Fruit fly (Drosophila melanogaster): Measurements from ENCODE around the gene CG5961.

Gene CG5961

dm6 chr3R:12448344-12448743, 11.8 kb downstream of the CG5961 start:
- TF ChIP-seq Ada2b (GFP tag; IDR thresholded peaks at IDR 0.05): no peak
- no peak for TF ChIP-seq CG31365 (tag; optimal IDR thresholded peaks at IDR 0.05)
- no peak for TF ChIP-seq CG18011 (GFP tag; optimal IDR thresholded peaks at IDR 0.05)
- peak; percentile 92 for TF ChIP-seq Ets65A (GFP tag)
- no peak for TF ChIP-seq ase (GFP tag; IDR thresholded peaks at IDR 0.05)

dm6 chr3R:12447353-12447752, 12.7 kb downstream of the CG5961 start, which contains the start of gene vrs:
TSS of gene vrs (plus strand) at chr3R:12447653.
- TF ChIP-seq Eip74EF (GFP tag; optimal IDR thresholded peaks at IDR 0.05) (no peak), ATbp (GFP tag; optimal IDR thresholded peaks at IDR 0.05) (no peak), Hr39 (optimal IDR thresholded peaks at IDR 0.05) (no peak), Neu2 (GFP tag; optimal IDR thresholded peaks at IDR 0.05; ENCODE audit: borderline replicate concordance) (no peak), tin (GFP tag; optimal IDR thresholded peaks at IDR 0.05) (no peak), Gug (GFP tag; IDR thresholded peaks at IDR 0.05) (no peak)

dm6 chr3R:12445468-12445867, 14.6 kb downstream of the CG5961 start:
- TF ChIP-seq exex (tag; optimal IDR thresholded peaks at IDR 0.05) (peak; percentile 12), CG34422 (GFP tag; IDR thresholded peaks at IDR 0.05) (no peak), CG7987 (GFP tag; optimal IDR thresholded peaks at IDR 0.05) (peak; percentile 29)

- TF ChIP-seq CG2678 (tag; optimal IDR thresholded peaks at IDR 0.05) (no peak), pho (GFP tag; optimal IDR thresholded peaks at IDR 0.05) (no peak), CG2120 (GFP tag; optimal IDR thresholded peaks at IDR 0.05) (no peak), Hr78 (GFP tag; optimal IDR thresholded peaks at IDR 0.05) (peak in 1 of 2 experiments; percentile 12), NfI (GFP tag; optimal IDR thresholded peaks at IDR 0.05) (no peak), H15 (GFP tag; IDR thresholded peaks at IDR 0.05) (no peak), Ssrp (tag; optimal IDR thresholded peaks at IDR 0.05) (no peak), eve (GFP tag; optimal IDR thresholded peaks at IDR 0.05) (no peak), Xrp1 (GFP tag; IDR thresholded peaks at IDR 0.05) (no peak), Scr (GFP tag; IDR thresholded peaks at IDR 0.05; ENCODE audit: partially characterized antibody) (0 out of 2 replicates have a peak, but pooled peaks have one; percentile 12), cg (GFP tag; optimal IDR thresholded peaks at IDR 0.05) (peak; percentile 68), wek (GFP tag; optimal IDR thresholded peaks at IDR 0.05) (no peak), CG11398 (GFP tag; optimal IDR thresholded peaks at IDR 0.05) (no peak), CG11723 (GFP tag; optimal IDR thresholded peaks at IDR 0.05) (no peak), CG1602 (GFP tag; optimal IDR thresholded peaks at IDR 0.05) (no peak), CG4707 (GFP tag; optimal IDR thresholded peaks at IDR 0.05) (no peak), CG13287 (GFP tag; IDR thresholded peaks at IDR 0.05; ENCODE audit: partially characterized antibody) (peak; percentile 14; the same call in 1 of the 2 replicates), Sry-δ (GFP tag; optimal IDR thresholded peaks at IDR 0.05) (no peak), tna (GFP tag; IDR thresholded peaks at IDR 0.05; ENCODE audit: partially characterized antibody) (0 out of 2 replicates have a peak, but pooled peaks have one; percentile 37), Side (GFP tag; optimal IDR thresholded peaks at IDR 0.05) (no peak), CG4328 (GFP tag; optimal IDR thresholded peaks at IDR 0.05) (no peak), fd3F (GFP tag; optimal IDR thresholded peaks at IDR 0.05) (no peak), unc-4 (GFP tag; IDR thresholded peaks at IDR 0.05; ENCODE audit: partially characterized antibody) (peak; percentile 18; the same call in 1 of the 2 replicates), Ravus (GFP tag; IDR thresholded peaks at IDR 0.05) (no peak), Lhr (GFP tag; optimal IDR thresholded peaks at IDR 0.05) (no peak), Poxn (GFP tag; IDR thresholded peaks at IDR 0.05) (no peak), CG4854 (GFP tag; optimal IDR thresholded peaks at IDR 0.05) (no peak), Taf1 (GFP tag; IDR thresholded peaks at IDR 0.05) (no peak), CG10321 (GFP tag; IDR thresholded peaks at IDR 0.05) (no peak), ind (GFP tag; optimal IDR thresholded peaks at IDR 0.05) (no peak), sd (tag; optimal IDR thresholded peaks at IDR 0.05) (peak; percentile 4), danr (GFP tag; IDR thresholded peaks at IDR 0.05) (no peak)
These were observed 16.3 kb downstream of the CG5961 start for dm6 chr3R:12443769-12444168.
